Worm (Caenorhabditis elegans) whole organism, early embryonic: ENCODE measurements around the gene ncx-5.

Experiments used
- ama-1 ChIP-seq: fragments of 150-350 bp; optimal IDR thresholded peaks from 2 replicates; lab custom pipeline; 2014
- hmg-4 ChIP-seq: fragments of 200-800 bp; sonication (Bioruptor generic); optimal IDR thresholded peaks from 2 replicates; lab custom pipeline; 2018; ENCODE audit warnings: mild to moderate bottlenecking, missing genetic modification characterization, missing compliant biosample characterization
- hnd-1 ChIP-seq: sonication (generic microtip); optimal IDR thresholded peaks from 2 replicates; lab custom pipeline; 2016; ENCODE audit warnings: missing genetic modification characterization, missing compliant biosample characterization
- sea-1 ChIP-seq: fragments of 200-800 bp; sonication (Bioruptor generic); conservative IDR thresholded peaks from 2 replicates; pipeline ENCODE4 v1.3.6; 2022; ENCODE audit warnings: missing genetic modification characterization, missing compliant biosample characterization
- tra-4 ChIP-seq: sonication (generic microtip); optimal IDR thresholded peaks from 2 replicates; lab custom pipeline; 2017; ENCODE audit warnings: missing genetic modification characterization, missing compliant biosample characterization

DNA sequence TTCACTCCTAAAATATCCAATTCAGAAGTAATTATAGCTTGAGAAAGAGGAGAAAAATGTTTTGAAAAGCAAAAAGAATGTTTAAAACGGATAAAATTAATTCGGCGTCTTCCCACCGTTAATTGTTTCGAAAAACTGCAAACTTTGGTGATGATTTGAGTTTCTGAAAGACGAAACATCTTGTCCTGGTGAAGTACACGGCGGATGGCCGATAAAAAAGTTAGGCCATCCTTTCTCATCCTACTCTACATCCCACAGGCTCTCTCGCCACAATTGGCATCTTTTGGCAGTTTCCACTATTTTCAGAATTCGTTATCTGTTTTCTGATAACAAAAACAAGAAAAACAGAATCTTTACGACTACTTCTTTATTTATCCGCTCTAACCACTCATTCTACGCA lies 36.0 kb upstream of the ncx-5 start, which contains the start of the genes C35A5.8 and hda-11:
- TF ChIP-seq ama-1 (no peak), sea-1 (GFP tag; lab: Robert Waterston, UW) (no peak), hmg-4 (GFP tag; lab: Kevin White, UChicago) (no peak), hnd-1 (tag; lab: Kevin White, UChicago) (no peak), tra-4 (tag; lab: Kevin White, UChicago) (no peak)
